Worm (Caenorhabditis elegans) whole organism, L4/young adult: ENCODE results near the gene tmc-2.

ENCODE experiments used
- W03F9.2 ChIP-seq: fragments of 150-350 bp; optimal IDR thresholded peaks from 2 replicates; lab custom pipeline; 2014; ENCODE audit warnings: missing biosample characterization, missing genetic modification characterization
- dao-5 ChIP-seq: sonication (generic microtip); optimal IDR thresholded peaks from 2 replicates; lab custom pipeline; 2016; ENCODE audit warnings: missing genotype, missing genetic modification characterization, moderate library complexity, missing compliant biosample characterization
- him-1 ChIP-seq: sonication (generic microtip); optimal IDR thresholded peaks from 2 replicates; lab custom pipeline; 2016; ENCODE audit warnings: missing genotype, missing genetic modification reagents, missing genetic modification characterization, missing compliant biosample characterization

Gene tmc-2

DNA sequence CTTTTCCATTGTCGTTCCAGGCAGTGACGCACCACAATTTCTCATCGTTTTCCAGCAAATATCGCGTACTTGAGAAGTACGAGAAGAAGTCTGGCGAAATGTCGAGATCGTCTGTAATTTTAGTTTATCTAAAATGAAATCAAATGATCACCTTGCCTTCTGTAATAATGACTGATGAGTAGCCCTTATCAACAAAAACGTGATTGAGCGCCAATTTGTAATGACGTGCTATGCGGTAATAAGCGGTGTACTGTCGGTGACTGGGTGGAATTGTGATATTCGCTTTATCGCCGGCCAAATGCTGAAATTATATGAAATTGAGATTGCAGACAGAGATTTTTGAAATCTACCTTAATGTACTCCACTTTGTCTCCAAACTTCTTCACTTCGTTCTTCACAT, 8.1 kb upstream of the tmc-2 start:
- TF ChIP-seq dao-5 (tag; lab: Kevin White, UChicago) (no peak), W03F9.2 (tag; lab: Kevin White, UChicago) (no peak), him-1 (tag; lab: Kevin White, UChicago) (no peak)

DNA sequence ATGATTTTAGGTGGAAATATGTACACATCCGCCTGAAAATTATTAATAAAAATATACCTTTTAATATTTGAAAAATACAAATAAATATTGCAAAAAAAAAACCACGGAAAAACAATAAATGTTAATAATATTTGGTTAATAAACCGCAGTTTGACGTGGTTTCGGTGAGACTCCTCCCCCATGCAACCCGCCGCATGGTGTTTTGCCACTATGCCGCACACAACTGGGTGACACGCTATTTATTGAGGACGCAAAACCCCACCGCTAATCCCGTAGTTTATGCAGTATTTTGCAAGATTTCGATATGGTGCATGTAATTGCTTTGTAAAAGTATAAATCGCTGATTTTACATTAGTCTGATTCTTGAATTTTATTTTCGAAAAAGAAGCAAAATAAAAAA, 6.9 kb upstream of the tmc-2 start, which contains the start of gene gly-13:
TSS of gene gly-13 (minus strand) at position 32 of the 400 bp plus-strand sequence.
- TF ChIP-seq him-1 (tag; lab: Kevin White, UChicago) (no peak), dao-5 (tag; lab: Kevin White, UChicago) (no peak), W03F9.2 (tag; lab: Kevin White, UChicago) (no peak)

- TF ChIP-seq him-1 (tag; lab: Kevin White, UChicago) = no peak
- TF ChIP-seq W03F9.2 (tag; lab: Kevin White, UChicago) = no peak
- TF ChIP-seq dao-5 (tag; lab: Kevin White, UChicago) = no peak
Measured at ce11 chrX:9297834-9298233, 5.7 kb upstream of the tmc-2 start, which contains the start of gene B0416.7. TSS of gene B0416.7 (minus strand) at chrX:9297934.

DNA sequence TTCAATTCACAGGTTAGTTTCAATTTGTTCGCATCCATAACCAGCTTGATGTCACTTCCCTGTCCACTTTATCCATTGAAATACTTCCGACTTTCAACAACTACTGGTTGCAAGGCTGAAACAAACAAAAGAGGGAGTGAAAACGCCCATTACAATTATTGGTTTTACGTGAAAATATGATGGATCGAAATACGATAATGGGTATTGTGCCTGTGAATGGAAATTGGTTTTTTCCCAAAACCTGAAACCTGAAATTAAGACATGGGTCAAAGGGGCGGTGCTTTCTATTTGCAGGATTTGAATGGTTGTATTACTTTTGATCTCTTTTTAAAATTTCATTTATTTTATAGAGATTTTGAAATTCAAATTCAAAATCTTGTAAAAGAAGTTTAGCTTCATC, 4.7 kb upstream of the tmc-2 start, which contains the start of gene B0416.2:
TSS of gene B0416.2 (plus strand) at position 301 of the 400 bp plus-strand sequence.
- TF ChIP-seq him-1 (tag; lab: Kevin White, UChicago) = no peak
- TF ChIP-seq W03F9.2 (tag; lab: Kevin White, UChicago) = no peak
- no peak for TF ChIP-seq dao-5 (tag; lab: Kevin White, UChicago)

- TF ChIP-seq W03F9.2 (tag; lab: Kevin White, UChicago) (no peak), dao-5 (tag; lab: Kevin White, UChicago) (no peak), him-1 (tag; lab: Kevin White, UChicago) (no peak)
Measured at ce11 chrX:9300379-9300778, 3.1 kb upstream of the tmc-2 start.

- TF ChIP-seq W03F9.2 (tag; lab: Kevin White, UChicago) (no peak), dao-5 (tag; lab: Kevin White, UChicago) (no peak), him-1 (tag; lab: Kevin White, UChicago) (no peak)
Measured at ce11 chrX:9302763-9303162, 759 bp upstream of the tmc-2 start.

ce11 chrX:9311225-9311624, 7.7 kb downstream of the tmc-2 start, which contains the start of gene H29C22.1:
TSS of gene H29C22.1 (minus strand) at chrX:9311325.
- no peak for TF ChIP-seq W03F9.2 (tag; lab: Kevin White, UChicago)
- TF ChIP-seq him-1 (tag; lab: Kevin White, UChicago) = no peak
- no peak for TF ChIP-seq dao-5 (tag; lab: Kevin White, UChicago)

ce11 chrX:9314397-9314796, 10.9 kb downstream of the tmc-2 start, which contains the start of gene ttr-38:
TSS of gene ttr-38 (minus strand) at chrX:9314497.
- no peak for TF ChIP-seq him-1 (tag; lab: Kevin White, UChicago)
- no peak for TF ChIP-seq W03F9.2 (tag; lab: Kevin White, UChicago)
- no peak for TF ChIP-seq dao-5 (tag; lab: Kevin White, UChicago)

DNA sequence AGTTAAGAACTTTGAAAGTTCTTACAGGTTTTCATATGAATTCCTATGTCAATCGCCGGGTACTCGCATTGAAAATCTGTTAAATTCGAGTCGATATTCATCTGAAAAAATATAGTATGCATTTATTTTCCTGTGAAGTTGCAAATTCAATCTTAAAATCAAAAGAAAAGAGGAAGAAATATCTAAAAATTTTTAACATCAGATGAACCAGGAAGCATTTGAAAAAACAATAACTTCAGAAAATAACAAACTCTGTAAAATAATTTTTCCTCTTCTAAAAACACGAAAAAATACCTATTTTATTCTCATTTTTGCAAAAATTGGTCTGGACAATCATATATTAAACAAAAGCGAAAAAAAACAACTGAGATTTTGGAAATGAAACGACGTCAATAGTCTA, 15.6 kb downstream of the tmc-2 start, which contains the start of gene npr-7:
TSS of gene npr-7 (minus strand) at position 101 of the 400 bp plus-strand sequence.
- TF ChIP-seq dao-5 (tag; lab: Kevin White, UChicago) = no peak
- TF ChIP-seq W03F9.2 (tag; lab: Kevin White, UChicago) = no peak
- TF ChIP-seq him-1 (tag; lab: Kevin White, UChicago) = no peak

DNA sequence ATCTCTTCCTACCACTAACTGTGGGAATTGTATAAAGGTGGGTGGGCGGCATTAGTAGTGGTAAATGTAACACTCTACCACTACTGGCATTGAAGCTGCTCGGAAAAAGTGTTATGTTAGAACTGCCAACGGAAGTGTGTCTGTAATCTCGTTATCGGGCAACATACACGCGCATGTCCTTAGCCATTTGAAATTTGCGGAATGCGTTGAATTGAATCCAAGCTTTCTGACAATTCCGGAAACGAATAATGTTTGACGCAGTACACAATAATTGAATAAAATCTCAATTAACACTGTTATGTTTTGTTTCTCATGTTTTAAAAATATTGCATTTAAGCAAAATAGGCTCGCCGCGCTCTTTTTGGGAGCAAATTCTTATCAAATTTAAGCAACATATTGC, 21.4 kb downstream of the tmc-2 start:
- TF ChIP-seq dao-5 (tag; lab: Kevin White, UChicago) (no peak), him-1 (tag; lab: Kevin White, UChicago) (no peak), W03F9.2 (tag; lab: Kevin White, UChicago) (no peak)

DNA sequence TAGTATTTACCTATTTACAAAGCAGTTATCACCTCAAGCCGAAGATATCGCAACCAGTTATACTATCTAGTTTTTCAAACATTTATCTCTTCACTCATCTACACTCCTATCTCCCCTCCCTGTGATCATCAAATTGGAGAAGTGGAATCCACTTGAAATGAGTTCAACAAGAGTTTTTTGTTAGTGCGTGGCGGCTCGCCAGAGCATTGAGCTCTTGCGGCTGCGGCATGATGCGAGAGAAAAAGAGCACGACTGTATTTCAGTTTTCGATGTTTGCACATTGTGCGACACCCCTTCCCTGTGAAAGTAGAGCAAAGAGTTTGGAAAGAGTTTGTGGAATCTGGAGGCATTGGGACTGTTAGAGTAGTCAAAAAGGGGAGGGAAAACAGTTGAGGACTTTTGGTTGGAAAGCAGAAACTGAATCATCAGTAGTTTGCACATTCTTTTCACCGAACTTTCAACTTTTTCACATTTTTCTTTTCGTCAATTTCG, 27.2 kb downstream of the tmc-2 start, which contains the start of gene T20B5.2:
TSS of gene T20B5.2 (plus strand) at position 442 of the 492 bp plus-strand sequence.
- no peak for TF ChIP-seq W03F9.2 (tag; lab: Kevin White, UChicago)
- TF ChIP-seq dao-5 (tag; lab: Kevin White, UChicago) = no peak
- no peak for TF ChIP-seq him-1 (tag; lab: Kevin White, UChicago)

DNA sequence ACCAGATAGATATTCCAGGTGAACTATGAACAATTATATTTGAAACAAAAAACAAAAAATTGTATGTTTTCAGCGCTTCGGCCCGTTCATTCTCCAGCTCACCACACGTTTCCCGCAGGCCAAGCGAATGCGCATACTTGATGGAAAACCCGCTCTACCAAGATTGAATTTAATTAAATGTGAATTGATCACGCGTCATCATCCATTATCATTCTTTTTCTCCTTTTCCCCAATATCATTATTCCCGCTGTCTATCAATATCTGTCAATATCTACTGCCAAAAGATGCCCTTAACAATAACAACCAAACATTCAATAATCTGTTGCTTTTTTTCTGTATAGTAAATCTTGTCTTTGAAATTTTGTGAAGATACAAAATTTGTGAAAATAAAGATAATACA, 32.7 kb downstream of the tmc-2 start:
- TF ChIP-seq him-1 (tag; lab: Kevin White, UChicago) (no peak), W03F9.2 (tag; lab: Kevin White, UChicago) (no peak), dao-5 (tag; lab: Kevin White, UChicago) (no peak)

ce11 chrX:9337832-9338231, 34.3 kb downstream of the tmc-2 start:
- peak; percentile 95 for TF ChIP-seq him-1 (tag; lab: Kevin White, UChicago)
- no peak for TF ChIP-seq dao-5 (tag; lab: Kevin White, UChicago)
- TF ChIP-seq W03F9.2 (tag; lab: Kevin White, UChicago) = no peak

- TF ChIP-seq W03F9.2 (tag; lab: Kevin White, UChicago) (no peak), dao-5 (tag; lab: Kevin White, UChicago) (no peak), him-1 (tag; lab: Kevin White, UChicago) (no peak)
Measured at ce11 chrX:9338375-9338774, 34.9 kb downstream of the tmc-2 start, which contains the start of gene apa-2. TSS of gene apa-2 (plus strand) at chrX:9338675.
